Worm (Caenorhabditis elegans) whole organism, L4/young adult: ENCODE measurements around the gene zip-3.

ENCODE experiments used
- W03F9.2 ChIP-seq: fragments of 150-350 bp; optimal IDR thresholded peaks from 2 replicates; lab custom pipeline; 2014; ENCODE audit warnings: missing biosample characterization, missing genetic modification characterization
- dao-5 ChIP-seq: sonication (generic microtip); optimal IDR thresholded peaks from 2 replicates; lab custom pipeline; 2016; ENCODE audit warnings: missing genotype, missing genetic modification characterization, moderate library complexity, missing compliant biosample characterization
- him-1 ChIP-seq: sonication (generic microtip); optimal IDR thresholded peaks from 2 replicates; lab custom pipeline; 2016; ENCODE audit warnings: missing genotype, missing genetic modification reagents, missing genetic modification characterization, missing compliant biosample characterization

ce11 chrII:13991741-13992140, 34.5 kb upstream of the zip-3 start, which contains the start of gene Y39G8B.5:
- TF ChIP-seq him-1 (tag; lab: Kevin White, UChicago) (no peak), W03F9.2 (tag; lab: Kevin White, UChicago) (no peak), dao-5 (tag; lab: Kevin White, UChicago) (no peak)
